Fruit fly (Drosophila melanogaster) whole organism, embryonic: ENCODE measurements around the gene CG15403.
A peak's percentile ranks its signal among the peaks of the same experiment; 100 is the strongest.

Source experiments
- Abd-B ChIP-seq: fragments of 200-800 bp; sonication (Bioruptor generic); optimal IDR thresholded peaks from 2 replicates; lab custom pipeline; 2018; ENCODE audit warnings: missing biosample characterization, mild to moderate bottlenecking, missing genetic modification characterization, moderate library complexity
- Asciz ChIP-seq: fragments of 200-800 bp; sonication (Bioruptor generic); optimal IDR thresholded peaks from 2 replicates; lab custom pipeline; 2017; ENCODE audit warnings: missing biosample characterization, mild to moderate bottlenecking, missing genetic modification characterization, missing genetic modification reagents
- Atf-2 ChIP-seq: fragments of 200-800 bp; sonication (Bioruptor generic); optimal IDR thresholded peaks from 2 replicates; lab custom pipeline; 2016; ENCODE audit warnings: missing biosample characterization, missing genetic modification characterization
- B-H2 ChIP-seq: fragments of 200-800 bp; sonication (Bioruptor generic); optimal IDR thresholded peaks from 2 replicates; lab custom pipeline; 2018; ENCODE audit warnings: missing biosample characterization, mild to moderate bottlenecking, missing genetic modification characterization
- CG10147 ChIP-seq: fragments of 200-800 bp; sonication (Bioruptor generic); optimal IDR thresholded peaks from 2 replicates; lab custom pipeline; 2019; ENCODE audit warnings: missing biosample characterization, mild to moderate bottlenecking, missing genetic modification characterization, moderate library complexity
- CG10209 ChIP-seq: fragments of 200-800 bp; sonication (Bioruptor generic); optimal IDR thresholded peaks from 3 replicates; lab custom pipeline; 2017; ENCODE audit warnings: missing biosample characterization, mild to moderate bottlenecking, missing genetic modification characterization, missing genetic modification reagents
- CG10274 ChIP-seq: fragments of 200-800 bp; sonication (Bioruptor generic); optimal IDR thresholded peaks from 3 replicates; lab custom pipeline; 2017; ENCODE audit warnings: missing biosample characterization, mild to moderate bottlenecking, missing genetic modification characterization
- CG11504 ChIP-seq: fragments of 200-800 bp; sonication (Bioruptor generic); optimal IDR thresholded peaks from 3 replicates; lab custom pipeline; 2019; ENCODE audit warnings: missing biosample characterization, mild to moderate bottlenecking, missing genetic modification characterization, moderate library complexity
- CG11723 ChIP-seq: fragments of 200-800 bp; sonication (Bioruptor generic); optimal IDR thresholded peaks from 2 replicates; lab custom pipeline; 2017; ENCODE audit warnings: missing biosample characterization, mild to moderate bottlenecking, missing genetic modification characterization
- CG12219 ChIP-seq: fragments of 200-800 bp; sonication (Bioruptor generic); optimal IDR thresholded peaks from 3 replicates; lab custom pipeline; 2018; ENCODE audit warnings: missing biosample characterization, mild to moderate bottlenecking, missing genetic modification characterization
- CG12744 ChIP-seq: fragments of 200-800 bp; sonication (Bioruptor generic); optimal IDR thresholded peaks from 2 replicates; lab custom pipeline; 2016; ENCODE audit warnings: missing biosample characterization, missing genetic modification characterization
- CG12769 ChIP-seq: fragments of 200-800 bp; sonication (Bioruptor generic); optimal IDR thresholded peaks from 2 replicates; lab custom pipeline; 2019; ENCODE audit warnings: missing biosample characterization, mild to moderate bottlenecking, missing genetic modification characterization, moderate library complexity
- CG13296 ChIP-seq: fragments of 200-800 bp; sonication (Bioruptor generic); optimal IDR thresholded peaks from 3 replicates; lab custom pipeline; 2018; ENCODE audit warnings: missing biosample characterization, mild to moderate bottlenecking, missing genetic modification characterization
- CG1832 ChIP-seq: fragments of 200-800 bp; sonication (Bioruptor generic); optimal IDR thresholded peaks from 2 replicates; lab custom pipeline; 2017; ENCODE audit warnings: missing biosample characterization, mild to moderate bottlenecking, missing genetic modification characterization, inconsistent platforms
- CG31441 ChIP-seq: fragments of 200-800 bp; sonication (Bioruptor generic); IDR thresholded peaks from 2 replicates; pipeline ENCODE4 v1.3.6; 2022; ENCODE audit warnings: missing biosample characterization, missing genetic modification characterization
- CG34224 ChIP-seq: fragments of 200-800 bp; sonication (Bioruptor generic); IDR thresholded peaks from 3 replicates; pipeline ENCODE4 v1.3.6; 2022; ENCODE audit warnings: missing biosample characterization, missing genetic modification characterization; ENCODE audit not compliant: partially characterized antibody
- CG4328 ChIP-seq: fragments of 200-800 bp; sonication (Bioruptor generic); optimal IDR thresholded peaks from 3 replicates; lab custom pipeline; 2017; ENCODE audit warnings: missing biosample characterization, missing genetic modification reagents, missing genetic modification characterization
- CG4424 ChIP-seq: fragments of 200-800 bp; sonication (Bioruptor generic); optimal IDR thresholded peaks from 3 replicates; lab custom pipeline; 2016; ENCODE audit warnings: missing biosample characterization, missing genetic modification characterization
- CG6689 ChIP-seq: fragments of 200-800 bp; sonication (Bioruptor generic); IDR thresholded peaks from 2 replicates; pipeline ENCODE4 v1.3.6; 2022; ENCODE audit warnings: missing biosample characterization, missing genetic modification characterization
- CG7928 ChIP-seq: fragments of 200-800 bp; sonication (Bioruptor generic); optimal IDR thresholded peaks from 2 replicates; lab custom pipeline; 2017; ENCODE audit warnings: missing biosample characterization, mild to moderate bottlenecking, missing genetic modification characterization
- CG8290 ChIP-seq, 3 experiments: fragments of 200-800 bp; sonication (Bioruptor generic); optimal IDR thresholded peaks; 2 replicates each; lab custom pipeline; 2016 to 2019; ENCODE audit warnings: missing biosample characterization in 3 of 3, missing genetic modification characterization in 3 of 3, mild to moderate bottlenecking in 2 of 3, moderate library complexity in 1 of 3
- CG9609 ChIP-seq: fragments of 200-800 bp; sonication (Bioruptor generic); optimal IDR thresholded peaks from 3 replicates; lab custom pipeline; 2016; ENCODE audit warnings: missing biosample characterization, missing genetic modification characterization
- Dip3 ChIP-seq: fragments of 200-800 bp; sonication (Bioruptor generic); optimal IDR thresholded peaks from 3 replicates; lab custom pipeline; 2016; ENCODE audit warnings: missing biosample characterization, missing genetic modification characterization
- Doc3 ChIP-seq: fragments of 200-800 bp; sonication (Bioruptor generic); IDR thresholded peaks from 3 replicates; pipeline ENCODE4 v1.3.6; 2022; ENCODE audit warnings: missing biosample characterization, missing genetic modification characterization; ENCODE audit not compliant: partially characterized antibody
- Fer3 ChIP-seq: fragments of 200-800 bp; sonication (Bioruptor generic); optimal IDR thresholded peaks from 2 replicates; lab custom pipeline; 2018; ENCODE audit warnings: missing biosample characterization, mild to moderate bottlenecking, missing genetic modification characterization, moderate library complexity
- HLH3B ChIP-seq: fragments of 200-800 bp; sonication (Bioruptor generic); IDR thresholded peaks from 2 replicates; pipeline ENCODE4 v1.3.6; 2022; ENCODE audit warnings: missing biosample characterization, missing genetic modification characterization
- Hmr ChIP-seq: fragments of 200-800 bp; sonication (Bioruptor generic); optimal IDR thresholded peaks from 3 replicates; lab custom pipeline; 2017; ENCODE audit warnings: mild to moderate bottlenecking, missing biosample characterization, missing genetic modification reagents, missing genetic modification characterization
- Hr78 ChIP-seq, 2 experiments: fragments of 200-800 bp in 1 of 2; fragments of >200 bp in 1 of 2; sonication (Bioruptor generic) in 1 of 2; optimal IDR thresholded peaks; 2 replicates each; lab custom pipeline; 2017 to 2019; ENCODE audit warnings: missing biosample characterization in 2 of 2, missing genetic modification characterization in 2 of 2, mild to moderate bottlenecking in 1 of 2, moderate library complexity in 1 of 2
- Nf-YC ChIP-seq: fragments of 200-800 bp; optimal IDR thresholded peaks from 3 replicates; lab custom pipeline; 2019; ENCODE audit warnings: missing biosample characterization, mild to moderate bottlenecking, missing genetic modification characterization, moderate library complexity
- Sry-δ ChIP-seq: fragments of 200-800 bp; sonication (Bioruptor generic); optimal IDR thresholded peaks from 2 replicates; lab custom pipeline; 2016; ENCODE audit warnings: missing biosample characterization, missing genetic modification characterization
- abd-A ChIP-seq: fragments of 200-800 bp; sonication (Bioruptor generic); optimal IDR thresholded peaks from 3 replicates; lab custom pipeline; 2019; ENCODE audit warnings: missing biosample characterization, mild to moderate bottlenecking, missing genetic modification characterization, moderate library complexity
- amos ChIP-seq: fragments of 200-800 bp; sonication (Bioruptor generic); IDR thresholded peaks from 2 replicates; pipeline ENCODE4 v1.3.6; 2022; ENCODE audit warnings: missing biosample characterization, missing genetic modification characterization; ENCODE audit not compliant: partially characterized antibody
- az2 ChIP-seq: fragments of 200-800 bp; sonication (Bioruptor generic); optimal IDR thresholded peaks from 3 replicates; lab custom pipeline; 2016; ENCODE audit warnings: missing biosample characterization, missing genetic modification characterization
- bcd ChIP-seq: fragments of 200-800 bp; sonication (Bioruptor generic); optimal IDR thresholded peaks from 2 replicates; lab custom pipeline; 2017; ENCODE audit warnings: missing biosample characterization, mild to moderate bottlenecking, missing genetic modification characterization
- br ChIP-seq: fragments of >200 bp; optimal IDR thresholded peaks from 2 replicates; lab custom pipeline; 2017
- dmrt99B ChIP-seq: fragments of 200-800 bp; sonication (Bioruptor generic); optimal IDR thresholded peaks from 2 replicates; lab custom pipeline; 2018; ENCODE audit warnings: missing biosample characterization, mild to moderate bottlenecking, missing genetic modification characterization, moderate library complexity
- dysf ChIP-seq: fragments of 200-800 bp; sonication (Bioruptor generic); IDR thresholded peaks from 3 replicates; pipeline ENCODE4 v1.3.6; 2022; ENCODE audit warnings: missing biosample characterization, missing genetic modification characterization
- grn ChIP-seq: fragments of 200-800 bp; sonication (Bioruptor generic); optimal IDR thresholded peaks from 3 replicates; lab custom pipeline; 2017; ENCODE audit warnings: missing biosample characterization, missing genetic modification characterization
- gsb-n ChIP-seq: fragments of 200-800 bp; sonication (Bioruptor generic); optimal IDR thresholded peaks from 3 replicates; lab custom pipeline; 2018; ENCODE audit warnings: missing biosample characterization, mild to moderate bottlenecking, missing genetic modification characterization
- nau ChIP-seq: fragments of 200-800 bp; sonication (Bioruptor generic); optimal IDR thresholded peaks from 3 replicates; lab custom pipeline; 2017; ENCODE audit warnings: missing biosample characterization, mild to moderate bottlenecking, missing genetic modification characterization, missing genetic modification reagents
- prd ChIP-seq, 3 experiments: fragments of >200 bp in 2 of 3; fragments of 200-800 bp in 1 of 3; sonication (Bioruptor generic) in 1 of 3; optimal IDR thresholded peaks in 2 of 3; IDR thresholded peaks in 1 of 3; 2 replicates in 2 of 3; 3 replicates in 1 of 3; pipeline versions ENCODE4 v1.3.6 to Lab custom; 2017 to 2022; ENCODE audit warnings: missing biosample characterization in 1 of 3, missing genetic modification characterization in 1 of 3
- salm ChIP-seq: fragments of 200-800 bp; sonication (Bioruptor generic); optimal IDR thresholded peaks from 2 replicates; lab custom pipeline; 2018; ENCODE audit warnings: missing biosample characterization, mild to moderate bottlenecking, missing genetic modification characterization
- schlank ChIP-seq: fragments of 200-800 bp; sonication (Bioruptor generic); optimal IDR thresholded peaks from 2 replicates; lab custom pipeline; 2018; ENCODE audit warnings: missing biosample characterization, mild to moderate bottlenecking, missing genetic modification characterization
- sisA ChIP-seq: fragments of 200-800 bp; sonication (Bioruptor generic); IDR thresholded peaks from 2 replicates; pipeline ENCODE4 v1.3.6; 2022; ENCODE audit warnings: missing biosample characterization, missing genetic modification characterization
- so ChIP-seq: fragments of 200-800 bp; sonication (Bioruptor generic); IDR thresholded peaks from 3 replicates; pipeline ENCODE4 v1.3.6; 2022; ENCODE audit warnings: missing biosample characterization, missing genetic modification characterization
- stc ChIP-seq: fragments of 200-800 bp; sonication (Bioruptor generic); IDR thresholded peaks from 2 replicates; pipeline ENCODE4 v1.3.6; 2022; ENCODE audit warnings: missing biosample characterization, missing genetic modification characterization
- tgo ChIP-seq: fragments of 200-800 bp; sonication (Bioruptor generic); IDR thresholded peaks from 3 replicates; pipeline ENCODE4 v1.3.6; 2022; ENCODE audit warnings: missing biosample characterization, missing genetic modification characterization
- trh ChIP-seq: fragments of 200-800 bp; sonication (Bioruptor generic); optimal IDR thresholded peaks from 2 replicates; lab custom pipeline; 2016; ENCODE audit warnings: missing biosample characterization, missing genetic modification characterization
- ttk ChIP-seq: fragments of 200-800 bp; sonication (Bioruptor generic); IDR thresholded peaks from 2 replicates; pipeline ENCODE4 v2.1.2; 2022; ENCODE audit warnings: missing biosample characterization, missing genetic modification characterization
- twi ChIP-seq: fragments of 200-800 bp; optimal IDR thresholded peaks from 2 replicates; lab custom pipeline; 2019; ENCODE audit warnings: missing biosample characterization, mild to moderate bottlenecking, missing genetic modification characterization, moderate library complexity
- vfl ChIP-seq: fragments of 200-800 bp; sonication (Bioruptor generic); optimal IDR thresholded peaks from 2 replicates; lab custom pipeline; 2016; ENCODE audit warnings: missing biosample characterization, missing genetic modification characterization

CG15403 gene

DNA sequence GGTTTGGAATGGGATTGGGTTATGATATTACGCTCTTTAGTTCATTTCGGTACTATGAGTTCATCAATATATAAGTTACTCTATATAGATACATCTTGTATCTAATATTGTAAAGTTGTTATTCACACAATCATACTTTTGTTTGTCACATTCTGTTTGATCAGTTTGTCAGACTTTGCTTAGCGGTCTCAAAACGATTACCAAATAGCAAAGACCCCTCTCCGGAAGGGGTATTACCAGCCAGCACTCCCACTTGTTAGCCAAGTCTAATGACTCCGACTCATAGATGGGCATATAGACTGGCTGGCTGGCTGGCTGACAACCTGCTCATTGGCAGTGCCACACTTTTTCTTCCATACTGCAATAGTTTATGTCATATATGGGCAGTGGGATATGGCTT lies 14.3 kb upstream of the CG15403 start (continued):
- TF ChIP-seq ttk (no peak), CG6689 (GFP tag; lab: Robert Waterston, UW) (no peak), Hmr (GFP tag; lab: Kevin White, UChicago) (peak; percentile 42), CG31441 (GFP tag; lab: Robert Waterston, UW) (no peak), Atf-2 (no peak), CG10274 (GFP tag; lab: Kevin White, UChicago) (no peak), prd (optimal IDR thresholded peaks at IDR 0.05; lab: Kevin White, UChicago) (no peak), prd (GFP tag; IDR thresholded peaks at IDR 0.05; lab: Robert Waterston, UW) (no peak), CG12769 (tag; lab: Kevin White, UChicago) (peak; percentile 51), Asciz (GFP tag; lab: Kevin White, UChicago) (no peak), tgo (GFP tag; lab: Robert Waterston, UW) (no peak), CG12744 (GFP tag; lab: Kevin White, UChicago) (no peak), Hr78 (GFP tag; optimal IDR thresholded peaks at IDR 0.05; lab: Kevin White, UChicago) (no peak), Sry-δ (GFP tag; lab: Kevin White, UChicago) (no peak), abd-A (tag; lab: Kevin White, UChicago) (no peak), amos (GFP tag; lab: Robert Waterston, UW) (no peak), dysf (GFP tag; lab: Robert Waterston, UW) (no peak), CG12219 (no peak), schlank (tag; lab: Kevin White, UChicago) (no peak), dmrt99B (no peak), CG13296 (GFP tag; lab: Kevin White, UChicago) (peak; percentile 15), CG4328 (GFP tag; lab: Kevin White, UChicago) (no peak), Nf-YC (tag; lab: Kevin White, UChicago) (no peak), B-H2 (GFP tag; lab: Kevin White, UChicago) (no peak), Abd-B (GFP tag; lab: Kevin White, UChicago) (no peak), HLH3B (GFP tag; lab: Robert Waterston, UW) (no peak), CG8290 (GFP tag; optimal IDR thresholded peaks at IDR 0.05; lab: Kevin White, UChicago) (no peak), CG8290 (tag; optimal IDR thresholded peaks at IDR 0.05; lab: Kevin White, UChicago) (peak in 1 of 2 experiments; percentile 37), grn (GFP tag; lab: Kevin White, UChicago) (no peak), CG9609 (GFP tag; lab: Kevin White, UChicago) (no peak), trh (GFP tag; lab: Kevin White, UChicago) (no peak), gsb-n (tag; lab: Kevin White, UChicago) (no peak), nau (GFP tag; lab: Kevin White, UChicago) (peak; percentile 25), twi (no peak), Doc3 (GFP tag; lab: Robert Waterston, UW) (no peak), CG34224 (GFP tag; lab: Robert Waterston, UW) (no peak), CG4424 (no peak), br (lab: Kevin White, UChicago) (no peak), salm (tag; lab: Kevin White, UChicago) (no peak), stc (GFP tag; lab: Robert Waterston, UW) (no peak), Dip3 (GFP tag; lab: Kevin White, UChicago) (no peak), CG10209 (GFP tag; lab: Kevin White, UChicago) (no peak), bcd (no peak), sisA (GFP tag; lab: Robert Waterston, UW) (no peak), az2 (GFP tag; lab: Kevin White, UChicago) (no peak), so (GFP tag; lab: Robert Waterston, UW) (no peak), CG11504 (tag; lab: Kevin White, UChicago) (no peak), Fer3 (tag; lab: Kevin White, UChicago) (no peak), CG10147 (no peak), vfl (no peak), CG7928 (GFP tag; lab: Kevin White, UChicago) (no peak), CG11723 (GFP tag; lab: Kevin White, UChicago) (no peak), CG1832 (GFP tag; lab: Kevin White, UChicago) (no peak)
